Worm (Caenorhabditis elegans): ENCODE data around the gene Y56A3A.28.

DNA sequence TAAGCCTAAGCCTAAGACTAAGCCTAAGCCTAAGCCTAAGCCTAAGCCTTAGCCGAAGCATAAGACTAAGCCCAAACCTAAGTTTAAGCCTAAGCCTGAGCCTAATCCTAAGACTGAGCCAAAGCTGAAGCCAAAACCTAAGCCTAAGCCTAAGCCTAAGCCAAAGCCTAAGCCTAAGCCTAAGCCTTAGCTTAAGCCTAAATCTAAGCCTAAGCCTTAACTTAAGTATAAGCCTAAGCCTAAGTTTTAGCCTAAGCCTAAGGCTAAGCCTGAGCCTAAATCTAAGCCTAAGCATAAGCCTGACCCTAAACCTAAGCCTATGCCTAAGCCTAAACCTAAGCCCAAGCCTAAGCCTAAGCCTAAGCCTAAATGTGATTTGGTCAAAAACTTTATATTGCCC lies 44.0 kb upstream of the Y56A3A.28 start:
- no peak for TF ChIP-seq blmp-1 (tag; optimal IDR thresholded peaks at IDR 0.05; ENCODE audit: insufficient read depth)
- TF ChIP-seq alr-1 (tag; optimal IDR thresholded peaks at IDR 0.05): no peak
- TF ChIP-seq dmd-4 (tag; optimal IDR thresholded peaks at IDR 0.05): no peak
- TF ChIP-seq snpc-4 (tag; optimal IDR thresholded peaks at IDR 0.05): no peak
